Fruit fly (Drosophila melanogaster): ENCODE measurements around the gene CG9515.

CG9515 gene

dm6 chr2L:8937003-8937402, 6.1 kb downstream of the CG9515 start, which contains the start of gene Tsp29Fb (continued):
- TF ChIP-seq CG10462 (GFP tag; optimal IDR thresholded peaks at IDR 0.05) (no peak), CG5180 (GFP tag; optimal IDR thresholded peaks at IDR 0.05) (peak; percentile 60), CG1602 (GFP tag; optimal IDR thresholded peaks at IDR 0.05) (peak; percentile 49), Abd-B (GFP tag; optimal IDR thresholded peaks at IDR 0.05) (peak; percentile 47), HmgZ (tag; optimal IDR thresholded peaks at IDR 0.05) (peak; percentile 79), Six4 (GFP tag; optimal IDR thresholded peaks at IDR 0.05) (peak; percentile 51), CoRest (tag; optimal IDR thresholded peaks at IDR 0.05) (peak; percentile 85), Sox102F (GFP tag; optimal IDR thresholded peaks at IDR 0.05) (peak; percentile 81), CHES-1-like (GFP tag; optimal IDR thresholded peaks at IDR 0.05) (peak; percentile 54), lola (GFP tag; optimal IDR thresholded peaks at IDR 0.05) (no peak), Dip3 (GFP tag; optimal IDR thresholded peaks at IDR 0.05) (peak; percentile 65), CG13424 (tag; optimal IDR thresholded peaks at IDR 0.05) (peak; percentile 87), ken (GFP tag; IDR thresholded peaks at IDR 0.05) (0 out of 3 replicates have a peak, but pooled peaks have one; percentile 35), fru (optimal IDR thresholded peaks at IDR 0.05) (no peak), Rx (GFP tag; IDR thresholded peaks at IDR 0.05) (peak; percentile 47; the same call in 1 of the 2 replicates), gsb (GFP tag; IDR thresholded peaks at IDR 0.05) (no peak), Hand (GFP tag; optimal IDR thresholded peaks at IDR 0.05) (peak; percentile 75), CG3726 (GFP tag; IDR thresholded peaks at IDR 0.05) (0 out of 3 replicates have a peak, but pooled peaks have one; percentile 47), dimm (GFP tag; IDR thresholded peaks at IDR 0.05) (no peak), onecut (GFP tag; IDR thresholded peaks at IDR 0.05) (peak; percentile 31), CG6813 (GFP tag; optimal IDR thresholded peaks at IDR 0.05) (peak; percentile 54), Neu2 (GFP tag; optimal IDR thresholded peaks at IDR 0.05; ENCODE audit: borderline replicate concordance) (no peak), chif (GFP tag; optimal IDR thresholded peaks at IDR 0.05) (peak; percentile 46 to 47), Xrp1 (GFP tag; IDR thresholded peaks at IDR 0.05) (peak; percentile 53; the same call in 1 of the 2 replicates), ATbp (GFP tag; optimal IDR thresholded peaks at IDR 0.05) (peak; percentile 67), org-1 (GFP tag; optimal IDR thresholded peaks at IDR 0.05) (peak; percentile 71), ftz-f1 (GFP tag; optimal IDR thresholded peaks at IDR 0.05) (peak; percentile 69), D19B (GFP tag; optimal IDR thresholded peaks at IDR 0.05) (peak; percentile 57), CG32772 (GFP tag; IDR thresholded peaks at IDR 0.05) (peak; percentile 60), ttk (GFP tag; IDR thresholded peaks at IDR 0.05) (peak; percentile 51), shn (GFP tag; optimal IDR thresholded peaks at IDR 0.05) (peak; percentile 48), CG17359 (tag; optimal IDR thresholded peaks at IDR 0.05) (peak; percentile 77), CG7963 (GFP tag; IDR thresholded peaks at IDR 0.05; ENCODE audit: partially characterized antibody) (no peak), CrebB (tag; optimal IDR thresholded peaks at IDR 0.05) (peak; percentile 52), Tbp (GFP tag; optimal IDR thresholded peaks at IDR 0.05) (no peak), CG17802 (tag; optimal IDR thresholded peaks at IDR 0.05) (no peak), CG9727 (GFP tag; optimal IDR thresholded peaks at IDR 0.05) (peak; percentile 77), CG11093 (GFP tag; IDR thresholded peaks at IDR 0.05) (peak; percentile 65; the same call in 2 of the 3 replicates), rib (GFP tag; IDR thresholded peaks at IDR 0.05) (no peak), CG13287 (GFP tag; IDR thresholded peaks at IDR 0.05; ENCODE audit: partially characterized antibody) (no peak), mam (GFP tag; optimal IDR thresholded peaks at IDR 0.05) (peak; percentile 61), CG6654 (GFP tag; optimal IDR thresholded peaks at IDR 0.05) (peak; percentile 19), cad (GFP tag; optimal IDR thresholded peaks at IDR 0.05) (no peak), CG15696 (tag; optimal IDR thresholded peaks at IDR 0.05) (peak; percentile 20), CG12659 (GFP tag; optimal IDR thresholded peaks at IDR 0.05) (peak; percentile 86), E2f1 (GFP tag; IDR thresholded peaks at IDR 0.05) (peak; percentile 61; the same call in 1 of the 2 replicates), CG18262 (tag; optimal IDR thresholded peaks at IDR 0.05) (peak; percentile 71), CG13894 (tag; optimal IDR thresholded peaks at IDR 0.05) (no peak), gcm2 (GFP tag; optimal IDR thresholded peaks at IDR 0.05) (no peak), Eip74EF (GFP tag; optimal IDR thresholded peaks at IDR 0.05) (peak in 1 of 2 experiments; percentile 68)
